Worm (Caenorhabditis elegans): ENCODE measurements around the gene marc-1.
A peak's percentile ranks its signal among the peaks of the same experiment; 100 is the strongest.

DNA sequence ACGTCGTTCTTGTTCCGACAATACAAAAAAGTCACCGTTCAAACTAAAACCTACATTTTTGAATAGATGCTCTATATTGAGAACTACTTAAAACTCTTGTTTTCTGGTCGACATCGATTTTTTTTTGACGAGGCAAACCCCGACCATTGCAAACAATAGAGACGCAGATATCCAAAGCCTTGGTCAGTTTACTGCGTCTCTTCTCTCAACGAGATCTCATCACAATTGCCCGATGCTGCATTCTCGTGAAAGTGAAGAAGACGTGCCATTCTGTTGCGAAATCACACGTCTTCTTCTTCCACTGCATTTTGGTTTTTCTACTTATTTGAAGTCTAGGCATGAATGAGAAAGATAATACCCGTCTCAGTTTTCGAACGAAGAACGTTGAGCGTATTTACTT is 35.1 kb upstream of the marc-1 start:
- TF ChIP-seq hmg-11 (tag; optimal IDR thresholded peaks at IDR 0.05) (peak; percentile 52), fkh-10 (GFP tag; optimal IDR thresholded peaks at IDR 0.05) (no peak), ZK546.5 (tag; optimal IDR thresholded peaks at IDR 0.05) (no peak), ceh-82 (tag; optimal IDR thresholded peaks at IDR 0.05) (no peak), R02D3.7 (tag; optimal IDR thresholded peaks at IDR 0.05) (no peak)

Measured in whole organism, L3 larva.